Worm (Caenorhabditis elegans) whole organism, L4 larva: ENCODE data around the gene hpr-9.
A peak's percentile ranks its signal among the peaks of the same experiment; 100 is the strongest.

Experiments
- D1046.2 ChIP-seq: fragments of 200-800 bp; sonication (Bioruptor generic); IDR thresholded peaks from 2 replicates; pipeline ENCODE4 v1.3.6; 2022; ENCODE audit warnings: missing genetic modification characterization, missing compliant biosample characterization
- F10B5.3 ChIP-seq: sonication (generic microtip); optimal IDR thresholded peaks from 2 replicates; lab custom pipeline; 2016; ENCODE audit warnings: mild to moderate bottlenecking, missing genetic modification characterization, missing compliant biosample characterization
- F37D6.2 ChIP-seq: sonication (generic microtip); optimal IDR thresholded peaks from 2 replicates; lab custom pipeline; 2016; ENCODE audit warnings: mild to moderate bottlenecking, missing genetic modification characterization, missing compliant biosample characterization
- F49E8.2 ChIP-seq: sonication (generic microtip); optimal IDR thresholded peaks from 2 replicates; lab custom pipeline; 2016; ENCODE audit warnings: missing compliant biosample characterization, mild to moderate bottlenecking, missing genetic modification characterization, borderline replicate concordance
- R02D3.7 ChIP-seq: fragments of 150-350 bp; sonication (generic microtip); optimal IDR thresholded peaks from 3 replicates; lab custom pipeline; 2014; ENCODE audit warnings: missing biosample characterization, missing genetic modification characterization
- T20F7.1 ChIP-seq: fragments of 200-800 bp; sonication (Bioruptor generic); optimal IDR thresholded peaks from 2 replicates; lab custom pipeline; 2018; ENCODE audit warnings: mild to moderate bottlenecking, missing genetic modification characterization, missing compliant biosample characterization
- T26A8.4 ChIP-seq: fragments of 200-800 bp; sonication (Bioruptor generic); IDR thresholded peaks from 2 replicates; pipeline ENCODE4 v1.3.6; 2022; ENCODE audit warnings: missing genetic modification characterization, missing compliant biosample characterization
- Y75B8A.6 ChIP-seq: fragments of 200-800 bp; sonication (Bioruptor generic); IDR thresholded peaks from 2 replicates; pipeline ENCODE4 v1.3.6; 2022; ENCODE audit warnings: missing genetic modification reagents, missing genetic modification characterization, missing compliant biosample characterization
- aha-1 ChIP-seq: fragments of 150-350 bp; peaks from one replicate; lab custom pipeline; 2014; ENCODE audit warnings: missing biosample characterization, missing genetic modification characterization
- ama-1 ChIP-seq: fragments of 150-350 bp; optimal IDR thresholded peaks from 2 replicates; lab custom pipeline; 2014; ENCODE audit warnings: inconsistent platforms, mixed read lengths
- ceh-20 ChIP-seq: fragments of 200-800 bp; sonication (Bioruptor generic); IDR thresholded peaks from 2 replicates; pipeline ENCODE4 v1.3.6; 2022; ENCODE audit warnings: missing genetic modification reagents, missing genetic modification characterization, missing compliant biosample characterization
- ceh-28 ChIP-seq: fragments of 150-350 bp; optimal IDR thresholded peaks from 2 replicates; lab custom pipeline; 2014; ENCODE audit warnings: missing biosample characterization, missing genetic modification reagents, missing genetic modification characterization
- ceh-32 ChIP-seq: sonication (generic microtip); optimal IDR thresholded peaks from 2 replicates; lab custom pipeline; 2016; ENCODE audit warnings: mild to moderate bottlenecking, missing genetic modification characterization, missing compliant biosample characterization; ENCODE audit not compliant: poor library complexity
- ceh-44 ChIP-seq: fragments of 200-800 bp; sonication (Bioruptor generic); IDR thresholded peaks from 2 replicates; pipeline ENCODE4 v1.3.6; 2022; ENCODE audit warnings: missing genetic modification reagents, missing genetic modification characterization, missing compliant biosample characterization
- ces-1 ChIP-seq: fragments of 150-350 bp; sonication (generic microtip); optimal IDR thresholded peaks from 4 replicates; lab custom pipeline; 2014; ENCODE audit warnings: missing biosample characterization, missing genetic modification reagents, missing genetic modification characterization
- cey-2 ChIP-seq: sonication (generic microtip); optimal IDR thresholded peaks from 3 replicates; lab custom pipeline; 2017; ENCODE audit warnings: missing genetic modification characterization, mild to moderate bottlenecking, missing compliant biosample characterization, antibody characterized with exemption, borderline replicate concordance; ENCODE audit not compliant: insufficient read depth
- ctbp-1 ChIP-seq: fragments of 200-800 bp; sonication (Bioruptor generic); IDR thresholded peaks from 2 replicates; pipeline ENCODE4 v1.3.6; 2022; ENCODE audit warnings: missing genetic modification reagents, missing genetic modification characterization, missing compliant biosample characterization
- dmd-8 ChIP-seq: fragments of 200-800 bp; sonication (Bioruptor generic); IDR thresholded peaks from 2 replicates; pipeline ENCODE4 v1.3.6; 2022; ENCODE audit warnings: missing genetic modification characterization, missing compliant biosample characterization
- dmd-9 ChIP-seq: fragments of 200-800 bp; sonication (Bioruptor generic); IDR thresholded peaks from 2 replicates; pipeline ENCODE4 v1.3.6; 2022; ENCODE audit warnings: missing genetic modification reagents, missing genetic modification characterization, missing compliant biosample characterization
- duxl-1 ChIP-seq: sonication (generic microtip); optimal IDR thresholded peaks from 2 replicates; lab custom pipeline; 2016; ENCODE audit warnings: mild to moderate bottlenecking, missing genetic modification characterization, moderate library complexity, missing compliant biosample characterization; ENCODE audit not compliant: poor library complexity
- hlh-11 ChIP-seq: fragments of 200-800 bp; sonication (Bioruptor generic); optimal IDR thresholded peaks from 2 replicates; lab custom pipeline; 2018; ENCODE audit warnings: mild to moderate bottlenecking, missing genetic modification characterization, missing compliant biosample characterization
- hlh-30 ChIP-seq: sonication (generic microtip); optimal IDR thresholded peaks from 2 replicates; lab custom pipeline; 2017; ENCODE audit warnings: antibody characterized with exemption, mild to moderate bottlenecking, missing genetic modification characterization, missing compliant biosample characterization; ENCODE audit not compliant: insufficient read depth
- jun-1 ChIP-seq: fragments of 150-350 bp; optimal IDR thresholded peaks from 2 replicates; lab custom pipeline; 2014; ENCODE audit warnings: missing biosample characterization, missing genetic modification reagents, missing genetic modification characterization
- lin-38 ChIP-seq: fragments of 200-800 bp; sonication (Bioruptor generic); IDR thresholded peaks from 2 replicates; pipeline ENCODE4 v1.3.6; 2022; ENCODE audit warnings: missing genetic modification reagents, missing genetic modification characterization, missing compliant biosample characterization
- lin-39 ChIP-seq: fragments of 150-350 bp; optimal IDR thresholded peaks from 2 replicates; lab custom pipeline; 2014; ENCODE audit warnings: missing biosample characterization, missing genetic modification reagents, missing genetic modification characterization
- lir-3 ChIP-seq: sonication (generic microtip); optimal IDR thresholded peaks from 2 replicates; lab custom pipeline; 2016; ENCODE audit warnings: mild to moderate bottlenecking, missing genetic modification characterization, missing compliant biosample characterization
- madf-9 ChIP-seq: fragments of 200-800 bp; sonication (Bioruptor generic); conservative IDR thresholded peaks from 2 replicates; pipeline ENCODE4 v1.3.6; 2022; ENCODE audit warnings: missing genetic modification reagents, missing genetic modification characterization, missing compliant biosample characterization
- mdt-29 ChIP-seq: fragments of 200-800 bp; sonication (Bioruptor generic); IDR thresholded peaks from 2 replicates; pipeline ENCODE4 v1.3.6; 2022; ENCODE audit warnings: missing genetic modification reagents, missing genetic modification characterization, missing compliant biosample characterization
- mep-1 ChIP-seq: fragments of 150-350 bp; sonication (generic microtip); optimal IDR thresholded peaks from 3 replicates; lab custom pipeline; 2014; ENCODE audit warnings: missing biosample characterization, missing genetic modification characterization
- mes-2 ChIP-seq: sonication (generic microtip); optimal IDR thresholded peaks from 2 replicates; lab custom pipeline; 2016; ENCODE audit warnings: missing genotype, mild to moderate bottlenecking, missing genetic modification characterization, missing compliant biosample characterization; ENCODE audit not compliant: poor library complexity, severe bottlenecking
- mxl-2 ChIP-seq: fragments of 200-800 bp; sonication (Bioruptor generic); conservative IDR thresholded peaks from 2 replicates; pipeline ENCODE4 v1.3.6; 2022; ENCODE audit warnings: missing genetic modification reagents, missing genetic modification characterization, missing compliant biosample characterization
- mxl-3 ChIP-seq: fragments of 200-800 bp; sonication (Bioruptor generic); optimal IDR thresholded peaks from 2 replicates; lab custom pipeline; 2018; ENCODE audit warnings: mild to moderate bottlenecking, missing genetic modification characterization, missing compliant biosample characterization
- nhr-111 ChIP-seq: fragments of 200-800 bp; sonication (Bioruptor generic); optimal IDR thresholded peaks from 2 replicates; lab custom pipeline; 2018; ENCODE audit warnings: mild to moderate bottlenecking, missing genetic modification characterization, missing compliant biosample characterization
- nhr-237 ChIP-seq: sonication (generic microtip); optimal IDR thresholded peaks from 2 replicates; lab custom pipeline; 2017; ENCODE audit warnings: missing biosample characterization, missing genetic modification characterization
- nhr-28 ChIP-seq: fragments of 150-350 bp; optimal IDR thresholded peaks from 2 replicates; lab custom pipeline; 2014; ENCODE audit warnings: missing biosample characterization, missing genetic modification characterization
- nhr-48 ChIP-seq: sonication (generic microtip); optimal IDR thresholded peaks from 2 replicates; lab custom pipeline; 2016; ENCODE audit warnings: mild to moderate bottlenecking, missing genetic modification characterization, missing compliant biosample characterization
- nhr-6 ChIP-seq: fragments of 150-350 bp; optimal IDR thresholded peaks from 2 replicates; lab custom pipeline; 2014; ENCODE audit warnings: missing biosample characterization, missing genetic modification characterization
- nhr-77 ChIP-seq: fragments of 150-350 bp; optimal IDR thresholded peaks from 2 replicates; lab custom pipeline; 2014; ENCODE audit warnings: missing biosample characterization, missing genetic modification characterization
- pha-4 ChIP-seq, 2 experiments: fragments of 150-350 bp in 1 of 2; fragments of 200-800 bp in 1 of 2; sonication (Bioruptor generic) in 1 of 2; IDR thresholded peaks in 1 of 2; optimal IDR thresholded peaks in 1 of 2; 2 replicates each; pipeline versions ENCODE4 v1.3.6 to Lab custom; 2014 to 2022; ENCODE audit warnings: missing genetic modification characterization in 2 of 2, missing genetic modification reagents in 2 of 2, missing biosample characterization in 1 of 2, missing compliant biosample characterization in 1 of 2
- pqm-1 ChIP-seq: sonication (generic microtip); optimal IDR thresholded peaks from 2 replicates; lab custom pipeline; 2017; ENCODE audit warnings: missing biosample characterization, missing genetic modification characterization
- rbr-2 ChIP-seq: sonication (generic microtip); optimal IDR thresholded peaks from 2 replicates; lab custom pipeline; 2016; ENCODE audit warnings: missing genotype, missing genetic modification characterization, missing compliant biosample characterization
- sdz-12 ChIP-seq: fragments of 200-800 bp; sonication (Bioruptor generic); optimal IDR thresholded peaks from 2 replicates; lab custom pipeline; 2018; ENCODE audit warnings: mild to moderate bottlenecking, missing genetic modification characterization, missing compliant biosample characterization
- skn-1 ChIP-seq: fragments of 150-350 bp; optimal IDR thresholded peaks from 2 replicates; lab custom pipeline; 2014; ENCODE audit warnings: missing biosample characterization, missing genetic modification characterization
- snpc-1.2 ChIP-seq: fragments of 200-800 bp; sonication (Bioruptor generic); IDR thresholded peaks from 2 replicates; pipeline ENCODE4 v1.3.6; 2022; ENCODE audit warnings: missing genetic modification reagents, missing genetic modification characterization, missing compliant biosample characterization
- tra-1 ChIP-seq: fragments of 200-800 bp; sonication (Bioruptor generic); IDR thresholded peaks from 2 replicates; pipeline ENCODE4 v1.3.6; 2022; ENCODE audit warnings: missing genetic modification reagents, missing genetic modification characterization, missing compliant biosample characterization
- unc-39 ChIP-seq: sonication (generic microtip); optimal IDR thresholded peaks from 2 replicates; lab custom pipeline; 2017; ENCODE audit warnings: missing biosample characterization, missing genetic modification characterization
- zag-1 ChIP-seq: fragments of 150-350 bp; optimal IDR thresholded peaks from 2 replicates; lab custom pipeline; 2014; ENCODE audit warnings: missing biosample characterization, missing genetic modification characterization
- zip-11 ChIP-seq: fragments of 200-800 bp; sonication (Bioruptor generic); IDR thresholded peaks from 2 replicates; pipeline ENCODE4 v1.3.6; 2022; ENCODE audit warnings: missing genetic modification characterization, missing compliant biosample characterization
- zip-2 ChIP-seq: fragments of 150-350 bp; optimal IDR thresholded peaks from 2 replicates; lab custom pipeline; 2014; ENCODE audit warnings: missing biosample characterization, missing genetic modification characterization
- ztf-11 ChIP-seq: fragments of 150-350 bp; optimal IDR thresholded peaks from 2 replicates; lab custom pipeline; 2014; ENCODE audit warnings: missing biosample characterization, missing genetic modification characterization
- ztf-7 ChIP-seq: fragments of 150-350 bp; optimal IDR thresholded peaks from 2 replicates; lab custom pipeline; 2014; ENCODE audit warnings: missing biosample characterization, missing genetic modification characterization

The hpr-9 gene

DNA sequence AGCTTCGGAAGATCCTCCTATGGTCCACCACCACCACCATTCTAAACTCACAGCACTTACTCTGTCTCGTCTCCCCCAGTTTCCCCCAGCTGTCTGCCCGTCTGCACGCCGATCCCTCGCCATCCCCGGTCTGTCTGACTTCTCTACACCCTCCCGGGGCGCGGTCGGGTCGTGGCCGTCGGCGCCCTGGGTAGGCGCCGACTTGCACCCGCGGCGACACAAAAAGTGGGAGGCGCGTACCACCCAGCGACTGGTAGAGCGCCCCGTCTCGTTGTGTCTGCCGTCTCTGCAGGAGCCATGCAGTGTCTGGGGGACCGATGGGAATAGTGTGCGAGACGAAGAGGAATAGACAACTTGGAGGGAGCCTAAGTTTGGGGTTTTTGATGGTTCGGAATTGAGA lies 12.7 kb downstream of the hpr-9 start:
- peak; percentile 94 for TF ChIP-seq mep-1 (tag; lab: Kevin White, UChicago)
- peak; percentile 70 for TF ChIP-seq duxl-1
- no peak for TF ChIP-seq ama-1
- no peak for TF ChIP-seq R02D3.7 (tag; lab: Kevin White, UChicago)
- TF ChIP-seq lir-3, result no peak
- TF ChIP-seq nhr-237 (tag; lab: Kevin White, UChicago), result no peak
- TF ChIP-seq mes-2, result peak; percentile 79
- TF ChIP-seq D1046.2, result no peak
- no peak for TF ChIP-seq unc-39 (tag; lab: Kevin White, UChicago)
- TF ChIP-seq mxl-3 (GFP tag; lab: Kevin White, UChicago), result peak; percentile 90
- no peak for TF ChIP-seq ces-1
- TF ChIP-seq ztf-7 (tag; lab: Kevin White, UChicago), result no peak
- no peak for TF ChIP-seq F49E8.2 (tag; lab: Kevin White, UChicago)
- peak; percentile 24 for TF ChIP-seq ceh-28 (tag; lab: Kevin White, UChicago)
- TF ChIP-seq rbr-2 (tag; lab: Kevin White, UChicago), result peak; percentile 92
- no peak for TF ChIP-seq cey-2
- TF ChIP-seq F10B5.3 (tag; lab: Kevin White, UChicago), result peak; percentile 7
- peak; percentile 81 for TF ChIP-seq F37D6.2 (tag; lab: Kevin White, UChicago)
- no peak for TF ChIP-seq jun-1 (tag; lab: Kevin White, UChicago)
- no peak for TF ChIP-seq mxl-2 (GFP tag; lab: Robert Waterston, UW)
- TF ChIP-seq lin-39 (tag; lab: Kevin White, UChicago), result no peak
- no peak for TF ChIP-seq skn-1 (tag; lab: Kevin White, UChicago)
- peak; percentile 73 for TF ChIP-seq tra-1 (GFP tag; lab: Robert Waterston, UW)
- TF ChIP-seq pqm-1 (tag; lab: Kevin White, UChicago), result no peak
- peak; percentile 93 for TF ChIP-seq nhr-6
- TF ChIP-seq mdt-29 (GFP tag; lab: Robert Waterston, UW), result no peak
- 0 out of 2 replicates have a peak, but pooled peaks have one; percentile 51 for TF ChIP-seq zip-11 (GFP tag; lab: Robert Waterston, UW)
- no peak for TF ChIP-seq T20F7.1
- peak; percentile 84 for TF ChIP-seq nhr-48 (tag; lab: Kevin White, UChicago)
- peak; percentile 93 for TF ChIP-seq pha-4 (GFP tag; IDR thresholded peaks at IDR 0.05; lab: Robert Waterston, UW)
- TF ChIP-seq pha-4 (tag; optimal IDR thresholded peaks at IDR 0.05; lab: Kevin White, UChicago), result no peak
- 0 out of 2 replicates have a peak, but pooled peaks have one; percentile 50 for TF ChIP-seq dmd-8 (GFP tag; lab: Robert Waterston, UW)
- TF ChIP-seq aha-1 (tag; lab: Kevin White, UChicago), result peak; percentile 99
- peak; percentile 50 for TF ChIP-seq nhr-77 (tag; lab: Kevin White, UChicago)
- TF ChIP-seq ceh-44 (GFP tag; lab: Robert Waterston, UW), result no peak
- TF ChIP-seq ztf-11 (tag; lab: Kevin White, UChicago), result no peak
- peak; percentile 97 for TF ChIP-seq hlh-11 (tag; lab: Kevin White, UChicago)
- peak; percentile 83 for TF ChIP-seq T26A8.4 (GFP tag; lab: Robert Waterston, UW)
- TF ChIP-seq dmd-9 (GFP tag; lab: Robert Waterston, UW), result peak; percentile 41; the same call in 1 of the 2 replicates
- TF ChIP-seq ceh-32 (tag; lab: Kevin White, UChicago), result no peak
- TF ChIP-seq zag-1 (tag; lab: Kevin White, UChicago), result no peak
- TF ChIP-seq lin-38, result peak; percentile 70
- peak; percentile 3 for TF ChIP-seq zip-2
- peak; percentile 84 for TF ChIP-seq hlh-30 (tag; lab: Kevin White, UChicago)
- no peak for TF ChIP-seq sdz-12 (GFP tag; lab: Kevin White, UChicago)
- peak; percentile 87 for TF ChIP-seq ceh-20 (GFP tag; lab: Robert Waterston, UW)
- peak; percentile 74 for TF ChIP-seq nhr-28 (tag; lab: Kevin White, UChicago)
- TF ChIP-seq ctbp-1 (GFP tag; lab: Robert Waterston, UW), result peak; percentile 93
- peak; percentile 53; the same call in 1 of the 2 replicates for TF ChIP-seq snpc-1.2 (GFP tag; lab: Robert Waterston, UW)
- no peak for TF ChIP-seq nhr-111
- TF ChIP-seq Y75B8A.6 (GFP tag; lab: Robert Waterston, UW), result no peak
- TF ChIP-seq madf-9, result peak; percentile 54; the same call in 1 of the 2 replicates
